Fruit fly (Drosophila melanogaster) whole organism, embryonic: ENCODE data around the gene Sec8.

Experiments used
- Antp ChIP-seq: fragments of 200-800 bp; sonication (Bioruptor generic); optimal IDR thresholded peaks from 3 replicates; lab custom pipeline; 2016; ENCODE audit warnings: missing biosample characterization, missing genetic modification characterization
- Asciz ChIP-seq: fragments of 200-800 bp; sonication (Bioruptor generic); optimal IDR thresholded peaks from 2 replicates; lab custom pipeline; 2017; ENCODE audit warnings: missing biosample characterization, mild to moderate bottlenecking, missing genetic modification characterization, missing genetic modification reagents
- Atf-2 ChIP-seq: fragments of 200-800 bp; sonication (Bioruptor generic); optimal IDR thresholded peaks from 2 replicates; lab custom pipeline; 2016; ENCODE audit warnings: missing biosample characterization, missing genetic modification characterization
- Blimp-1 ChIP-seq: fragments of 200-800 bp; sonication (Bioruptor generic); optimal IDR thresholded peaks from 3 replicates; lab custom pipeline; 2018; ENCODE audit warnings: missing biosample characterization, missing genetic modification characterization, mild to moderate bottlenecking, moderate library complexity, missing genetic modification reagents
- CG10431 ChIP-seq: fragments of 200-800 bp; sonication (Bioruptor generic); optimal IDR thresholded peaks from 3 replicates; lab custom pipeline; 2018; ENCODE audit warnings: missing biosample characterization, mild to moderate bottlenecking, missing genetic modification characterization
- CG10959 ChIP-seq: fragments of 200-800 bp; sonication (Bioruptor generic); IDR thresholded peaks from 2 replicates; pipeline ENCODE4 v1.3.6; 2022; ENCODE audit warnings: missing biosample characterization, missing genetic modification characterization
- CG11247 ChIP-seq: fragments of 200-800 bp; sonication (Bioruptor generic); IDR thresholded peaks from 2 replicates; pipeline ENCODE4 v1.3.6; 2022; ENCODE audit warnings: missing biosample characterization, missing genetic modification characterization
- CG11560 ChIP-seq: fragments of 200-800 bp; sonication (Bioruptor generic); IDR thresholded peaks from 3 replicates; pipeline ENCODE4 v1.3.6; 2022; ENCODE audit warnings: missing biosample characterization, missing genetic modification characterization
- CG1233 ChIP-seq: fragments of 200-800 bp; sonication (Bioruptor generic); optimal IDR thresholded peaks from 4 replicates; lab custom pipeline; 2018; ENCODE audit warnings: missing biosample characterization, mild to moderate bottlenecking, missing genetic modification characterization
- CG13123 ChIP-seq: fragments of 200-800 bp; sonication (Bioruptor generic); optimal IDR thresholded peaks from 2 replicates; lab custom pipeline; 2016; ENCODE audit warnings: missing biosample characterization, missing genetic modification characterization
- CG15479 ChIP-seq: fragments of 200-800 bp; sonication (Bioruptor generic); optimal IDR thresholded peaks from 3 replicates; lab custom pipeline; 2019; ENCODE audit warnings: missing biosample characterization, mild to moderate bottlenecking, missing genetic modification characterization, moderate library complexity
- CG17568 ChIP-seq: fragments of 200-800 bp; sonication (Bioruptor generic); optimal IDR thresholded peaks from 2 replicates; lab custom pipeline; 2018; ENCODE audit warnings: missing biosample characterization, mild to moderate bottlenecking, missing genetic modification characterization, moderate library complexity
- CG33557 ChIP-seq: fragments of 200-800 bp; sonication (Bioruptor generic); optimal IDR thresholded peaks from 2 replicates; lab custom pipeline; 2019; ENCODE audit warnings: missing biosample characterization, mild to moderate bottlenecking, missing genetic modification characterization, moderate library complexity
- CG3995 ChIP-seq: fragments of 200-800 bp; sonication (Bioruptor generic); optimal IDR thresholded peaks from 3 replicates; lab custom pipeline; 2016; ENCODE audit warnings: missing biosample characterization, missing genetic modification characterization
- CG6654 ChIP-seq: fragments of 200-800 bp; sonication (Bioruptor generic); optimal IDR thresholded peaks from 2 replicates; lab custom pipeline; 2017; ENCODE audit warnings: missing biosample characterization, mild to moderate bottlenecking, missing genetic modification characterization
- CG6689 ChIP-seq: fragments of 200-800 bp; sonication (Bioruptor generic); IDR thresholded peaks from 2 replicates; pipeline ENCODE4 v1.3.6; 2022; ENCODE audit warnings: missing biosample characterization, missing genetic modification characterization
- Dad ChIP-seq: fragments of 200-800 bp; sonication (Bioruptor generic); optimal IDR thresholded peaks from 3 replicates; lab custom pipeline; 2016; ENCODE audit warnings: missing biosample characterization, missing genetic modification characterization
- Ets97D ChIP-seq: fragments of 200-800 bp; sonication (Bioruptor generic); optimal IDR thresholded peaks from 3 replicates; lab custom pipeline; 2016; ENCODE audit warnings: missing biosample characterization, missing genetic modification characterization
- Fer3 ChIP-seq: fragments of 200-800 bp; sonication (Bioruptor generic); optimal IDR thresholded peaks from 2 replicates; lab custom pipeline; 2018; ENCODE audit warnings: missing biosample characterization, mild to moderate bottlenecking, missing genetic modification characterization, moderate library complexity
- Gsc ChIP-seq: fragments of 200-800 bp; sonication (Bioruptor generic); IDR thresholded peaks from 2 replicates; pipeline ENCODE4 v1.3.6; 2022; ENCODE audit warnings: missing biosample characterization, missing genetic modification characterization
- Gug ChIP-seq: fragments of 200-800 bp; sonication (Bioruptor generic); IDR thresholded peaks from 4 replicates; pipeline ENCODE4 v1.3.6; 2022; ENCODE audit warnings: missing biosample characterization, missing genetic modification characterization
- HLH3B ChIP-seq: fragments of 200-800 bp; sonication (Bioruptor generic); IDR thresholded peaks from 2 replicates; pipeline ENCODE4 v1.3.6; 2022; ENCODE audit warnings: missing biosample characterization, missing genetic modification characterization
- HLHmδ ChIP-seq: fragments of 200-800 bp; sonication (Bioruptor generic); optimal IDR thresholded peaks from 2 replicates; lab custom pipeline; 2018; ENCODE audit warnings: missing biosample characterization, mild to moderate bottlenecking, missing genetic modification characterization, moderate library complexity
- NK7.1 ChIP-seq: fragments of 200-800 bp; sonication (Bioruptor generic); optimal IDR thresholded peaks from 3 replicates; lab custom pipeline; 2016; ENCODE audit warnings: missing biosample characterization, missing genetic modification characterization
- Sox100B ChIP-seq: fragments of 200-800 bp; sonication (Bioruptor generic); optimal IDR thresholded peaks from 3 replicates; lab custom pipeline; 2018; ENCODE audit warnings: missing biosample characterization, mild to moderate bottlenecking, missing genetic modification characterization
- Taf1 ChIP-seq: fragments of 200-800 bp; sonication (Bioruptor generic); IDR thresholded peaks from 2 replicates; pipeline ENCODE4 v1.3.6; 2022; ENCODE audit warnings: missing biosample characterization, missing genetic modification characterization
- Trl ChIP-seq, 3 experiments: fragments of >200 bp in 2 of 3; fragments of 200-800 bp in 1 of 3; sonication (Bioruptor generic) in 1 of 3; optimal IDR thresholded peaks; 2 replicates in 1 of 3; 3 replicates in 2 of 3; lab custom pipeline; 2016 to 2017; ENCODE audit warnings: missing biosample characterization in 1 of 3, missing genetic modification characterization in 1 of 3
- ash1 ChIP-seq: fragments of 200-800 bp; sonication (Bioruptor generic); optimal IDR thresholded peaks from 2 replicates; lab custom pipeline; 2018; ENCODE audit warnings: missing biosample characterization, mild to moderate bottlenecking, missing genetic modification characterization
- croc ChIP-seq: fragments of 200-800 bp; sonication (Bioruptor generic); conservative IDR thresholded peaks from 3 replicates; pipeline ENCODE4 v1.3.6; 2022; ENCODE audit warnings: missing biosample characterization, missing genetic modification characterization
- da ChIP-seq: fragments of 200-800 bp; sonication (Bioruptor generic); optimal IDR thresholded peaks from 2 replicates; lab custom pipeline; 2016; ENCODE audit warnings: missing biosample characterization, missing genetic modification characterization
- dati ChIP-seq: fragments of 200-800 bp; sonication (Bioruptor generic); IDR thresholded peaks from 2 replicates; pipeline ENCODE4 v1.3.6; 2022; ENCODE audit warnings: missing biosample characterization, missing genetic modification characterization
- ems ChIP-seq: fragments of 200-800 bp; sonication (Bioruptor generic); optimal IDR thresholded peaks from 3 replicates; lab custom pipeline; 2016; ENCODE audit warnings: missing biosample characterization, missing genetic modification characterization
- fd64A ChIP-seq: fragments of 200-800 bp; sonication (Bioruptor generic); optimal IDR thresholded peaks from 3 replicates; lab custom pipeline; 2018; ENCODE audit warnings: missing biosample characterization, mild to moderate bottlenecking, missing genetic modification characterization
- gem ChIP-seq: fragments of 200-800 bp; sonication (Bioruptor generic); optimal IDR thresholded peaks from 2 replicates; lab custom pipeline; 2019; ENCODE audit warnings: missing biosample characterization, mild to moderate bottlenecking, missing genetic modification characterization, moderate library complexity
- h ChIP-seq: fragments of >200 bp; optimal IDR thresholded peaks from 2 replicates; lab custom pipeline; 2017
- knrl ChIP-seq: fragments of 200-800 bp; sonication (Bioruptor generic); IDR thresholded peaks from 3 replicates; pipeline ENCODE4 v1.3.6; 2022; ENCODE audit warnings: missing biosample characterization, missing genetic modification characterization; ENCODE audit not compliant: partially characterized antibody
- lov ChIP-seq, 2 experiments: fragments of 200-800 bp in 1 of 2; fragments of >200 bp in 1 of 2; sonication (Bioruptor generic) in 1 of 2; IDR thresholded peaks in 1 of 2; optimal IDR thresholded peaks in 1 of 2; 2 replicates in 1 of 2; 3 replicates in 1 of 2; pipeline versions ENCODE4 v1.3.6 to Lab custom; 2017 to 2022; ENCODE audit warnings: missing biosample characterization in 1 of 2, missing genetic modification characterization in 1 of 2
- maf-S ChIP-seq: fragments of 200-800 bp; sonication (Bioruptor generic); optimal IDR thresholded peaks from 2 replicates; lab custom pipeline; 2016; ENCODE audit warnings: missing biosample characterization, missing genetic modification characterization
- mld ChIP-seq: fragments of 200-800 bp; sonication (Bioruptor generic); IDR thresholded peaks from 3 replicates; pipeline ENCODE4 v1.3.6; 2022; ENCODE audit warnings: missing biosample characterization, missing genetic modification characterization; ENCODE audit not compliant: partially characterized antibody
- otp ChIP-seq: fragments of 200-800 bp; sonication (Bioruptor generic); IDR thresholded peaks from 3 replicates; pipeline ENCODE4, ENCODE4 v1.3.6; 2022; ENCODE audit warnings: missing biosample characterization, missing genetic modification characterization
- pb ChIP-seq: fragments of 200-800 bp; sonication (Bioruptor generic); optimal IDR thresholded peaks from 3 replicates; lab custom pipeline; 2016; ENCODE audit warnings: missing biosample characterization, missing genetic modification characterization
- psq ChIP-seq: fragments of 200-800 bp; sonication (Bioruptor generic); optimal IDR thresholded peaks from 2 replicates; lab custom pipeline; 2017; ENCODE audit warnings: missing biosample characterization, missing genetic modification characterization
- sens ChIP-seq: fragments of 200-800 bp; sonication (Bioruptor generic); peaks from one replicate; lab custom pipeline; 2016; ENCODE audit warnings: missing biosample characterization, missing genetic modification characterization
- tio ChIP-seq: fragments of 200-800 bp; sonication (Bioruptor generic); optimal IDR thresholded peaks from 2 replicates; lab custom pipeline; 2017; ENCODE audit warnings: missing biosample characterization, missing genetic modification characterization, inconsistent platforms
- tll ChIP-seq, 2 experiments: fragments of 200-800 bp in 1 of 2; fragments of >200 bp in 1 of 2; sonication (Bioruptor generic) in 1 of 2; optimal IDR thresholded peaks; 2 replicates each; lab custom pipeline; 2017 to 2019; ENCODE audit warnings: missing biosample characterization in 2 of 2, missing genetic modification characterization in 2 of 2, mild to moderate bottlenecking in 1 of 2, moderate library complexity in 1 of 2
- tna ChIP-seq: fragments of 200-800 bp; sonication (Bioruptor generic); IDR thresholded peaks from 2 replicates; pipeline ENCODE4 v1.3.6; 2022; ENCODE audit warnings: missing biosample characterization, missing genetic modification characterization; ENCODE audit not compliant: partially characterized antibody
- trem ChIP-seq: fragments of 200-800 bp; optimal IDR thresholded peaks from 3 replicates; lab custom pipeline; 2019; ENCODE audit warnings: missing biosample characterization, mild to moderate bottlenecking, missing genetic modification characterization, moderate library complexity
- tup ChIP-seq: fragments of 200-800 bp; sonication (Bioruptor generic); optimal IDR thresholded peaks from 2 replicates; lab custom pipeline; 2016; ENCODE audit warnings: missing biosample characterization, mild to moderate bottlenecking, missing genetic modification characterization, moderate library complexity

The Sec8 gene

dm6 chr3R:5791497-5791896 lies 32.7 kb upstream of the Sec8 start, which contains the start of gene Hpf1 (continued):
- TF ChIP-seq HLH3B (peak; percentile 97), Trl (optimal IDR thresholded peaks at IDR 0.05; lab: Kevin White, UChicago) (no peak), Trl (GFP tag; optimal IDR thresholded peaks at IDR 0.05; lab: Kevin White, UChicago) (peak; percentile 99), CG10431 (GFP tag; lab: Kevin White, UChicago) (peak; percentile 74), CG13123 (GFP tag; lab: Kevin White, UChicago) (peak; percentile 95), pb (GFP tag; lab: Kevin White, UChicago) (peak; percentile 97), CG33557 (GFP tag; lab: Kevin White, UChicago) (peak; percentile 89), HLHmδ (GFP tag; lab: Kevin White, UChicago) (no peak), h (lab: Kevin White, UChicago) (no peak), sens (peak; percentile 100), dati (GFP tag; lab: Robert Waterston, UW) (peak; percentile 93), ash1 (GFP tag; lab: Kevin White, UChicago) (peak; percentile 85), lov (optimal IDR thresholded peaks at IDR 0.05; lab: Kevin White, UChicago) (no peak), lov (GFP tag; IDR thresholded peaks at IDR 0.05; lab: Robert Waterston, UW) (peak; percentile 92), Sox100B (GFP tag; lab: Kevin White, UChicago) (peak; percentile 96), ems (GFP tag; lab: Kevin White, UChicago) (peak; percentile 99), knrl (no peak), Taf1 (GFP tag; lab: Robert Waterston, UW) (peak; percentile 97), Gug (GFP tag; lab: Robert Waterston, UW) (peak; percentile 98), tna (no peak), CG11560 (tag; lab: Robert Waterston, UW) (peak; percentile 90), trem (peak; percentile 94), Dad (GFP tag; lab: Kevin White, UChicago) (peak; percentile 98), gem (tag; lab: Kevin White, UChicago) (peak; percentile 99), Blimp-1 (peak; percentile 95), Fer3 (tag; lab: Kevin White, UChicago) (peak; percentile 98), CG17568 (GFP tag; lab: Kevin White, UChicago) (peak; percentile 97), CG6654 (GFP tag; lab: Kevin White, UChicago) (peak; percentile 90), Ets97D (GFP tag; lab: Kevin White, UChicago) (peak; percentile 94), Antp (GFP tag; lab: Kevin White, UChicago) (peak; percentile 99), CG1233 (peak; percentile 97), maf-S (GFP tag; lab: Kevin White, UChicago) (peak; percentile 98), psq (GFP tag; lab: Kevin White, UChicago) (peak; percentile 92), Gsc (GFP tag; lab: Robert Waterston, UW) (peak; percentile 92), CG6689 (GFP tag; lab: Robert Waterston, UW) (peak; percentile 98), NK7.1 (GFP tag; lab: Kevin White, UChicago) (peak; percentile 97), croc (GFP tag; lab: Robert Waterston, UW) (peak; percentile 94), CG3995 (GFP tag; lab: Kevin White, UChicago) (peak; percentile 93)

- TF ChIP-seq tio (GFP tag; lab: Kevin White, UChicago), result peak; percentile 91
- TF ChIP-seq otp (GFP tag; lab: Robert Waterston, UW), result 0 out of 3 replicates have a peak, but pooled peaks have one; percentile 9
- TF ChIP-seq da (GFP tag; lab: Kevin White, UChicago), result peak; percentile 72
- peak; percentile 29; the same call in 1 of the 2 replicates for TF ChIP-seq CG11247 (GFP tag; lab: Robert Waterston, UW)
- TF ChIP-seq CG10959 (GFP tag; lab: Robert Waterston, UW), result no peak
- TF ChIP-seq Blimp-1, result peak; percentile 56
- peak; percentile 41 for TF ChIP-seq CG15479 (GFP tag; lab: Kevin White, UChicago)
- TF ChIP-seq fd64A (GFP tag; lab: Kevin White, UChicago), result no peak
- peak; percentile 56 for TF ChIP-seq tup (GFP tag; lab: Kevin White, UChicago)
- TF ChIP-seq tll (GFP tag; optimal IDR thresholded peaks at IDR 0.05; lab: Kevin White, UChicago), result peak; percentile 59 to 78
- no peak for TF ChIP-seq Asciz (GFP tag; lab: Kevin White, UChicago)
- peak; percentile 48; the same call in 1 of the 3 replicates for TF ChIP-seq mld
- peak; percentile 92 for TF ChIP-seq Atf-2 (GFP tag; lab: Kevin White, UChicago)
Observed at dm6 chr3R:5789025-5789953, 30.5 kb upstream of the Sec8 start, which contains the start of the genes Hat1 and Rpn5. Hat1 (minus strand) TSS chr3R:5789384. Rpn5 (plus strand) TSS chr3R:5789493.
